Fruit fly (Drosophila melanogaster) whole organism, embryonic: ENCODE measurements around the gene H2.0.

Experiments
- Blimp-1 ChIP-seq: fragments of 200-800 bp; sonication (Bioruptor generic); optimal IDR thresholded peaks from 3 replicates; lab custom pipeline; 2018; ENCODE audit warnings: missing biosample characterization, missing genetic modification characterization, mild to moderate bottlenecking, moderate library complexity, missing genetic modification reagents
- CG10979 ChIP-seq: fragments of 200-800 bp; sonication (Bioruptor generic); optimal IDR thresholded peaks from 2 replicates; lab custom pipeline; 2018; ENCODE audit warnings: missing biosample characterization, mild to moderate bottlenecking, missing genetic modification characterization, moderate library complexity
- CG11093 ChIP-seq: fragments of 200-800 bp; sonication (Bioruptor generic); IDR thresholded peaks from 3 replicates; pipeline ENCODE4 v1.3.6; 2022; ENCODE audit warnings: missing biosample characterization, missing genetic modification characterization
- CG11398 ChIP-seq: fragments of 200-800 bp; sonication (Bioruptor generic); optimal IDR thresholded peaks from 2 replicates; lab custom pipeline; 2016; ENCODE audit warnings: missing biosample characterization, missing genetic modification characterization
- CG11456 ChIP-seq: fragments of 200-800 bp; sonication (Bioruptor generic); IDR thresholded peaks from 3 replicates; pipeline ENCODE4 v1.3.6; 2022; ENCODE audit warnings: missing biosample characterization, missing genetic modification characterization
- CG13775 ChIP-seq: fragments of 200-800 bp; sonication (Bioruptor generic); optimal IDR thresholded peaks from 3 replicates; lab custom pipeline; 2017; ENCODE audit warnings: missing biosample characterization, mild to moderate bottlenecking, missing genetic modification characterization
- CG14441 ChIP-seq: fragments of 200-800 bp; sonication (Bioruptor generic); IDR thresholded peaks from 2 replicates; pipeline ENCODE4 v1.3.6; 2022; ENCODE audit warnings: missing biosample characterization, missing genetic modification characterization
- CG14710 ChIP-seq: fragments of 200-800 bp; sonication (Bioruptor generic); optimal IDR thresholded peaks from 3 replicates; lab custom pipeline; 2019; ENCODE audit warnings: missing biosample characterization, mild to moderate bottlenecking, missing genetic modification characterization, moderate library complexity
- CG15514 ChIP-seq: fragments of 200-800 bp; sonication (Bioruptor generic); optimal IDR thresholded peaks from 3 replicates; lab custom pipeline; 2017; ENCODE audit warnings: missing biosample characterization, missing genetic modification characterization, mild to moderate bottlenecking, moderate library complexity, missing genetic modification reagents
- CG1647 ChIP-seq: fragments of 200-800 bp; sonication (Bioruptor generic); optimal IDR thresholded peaks from 3 replicates; lab custom pipeline; 2016; ENCODE audit warnings: missing biosample characterization, missing genetic modification characterization
- CG17328 ChIP-seq: fragments of 200-800 bp; sonication (Bioruptor generic); IDR thresholded peaks from 2 replicates; pipeline ENCODE4 v1.3.6; 2022; ENCODE audit warnings: missing biosample characterization, missing genetic modification characterization
- CG18764 ChIP-seq: fragments of 200-800 bp; sonication (Bioruptor generic); optimal IDR thresholded peaks from 3 replicates; lab custom pipeline; 2016; ENCODE audit warnings: missing biosample characterization, missing genetic modification characterization
- CG2678 ChIP-seq: fragments of 200-800 bp; sonication (Bioruptor generic); optimal IDR thresholded peaks from 3 replicates; lab custom pipeline; 2019; ENCODE audit warnings: missing biosample characterization, mild to moderate bottlenecking, missing genetic modification characterization, moderate library complexity
- CG30403 ChIP-seq: fragments of 200-800 bp; sonication (Bioruptor generic); optimal IDR thresholded peaks from 3 replicates; lab custom pipeline; 2016; ENCODE audit warnings: missing biosample characterization, missing genetic modification characterization
- CG31224 ChIP-seq: fragments of 200-800 bp; sonication (Bioruptor generic); IDR thresholded peaks from 2 replicates; pipeline ENCODE4 v1.3.6; 2022; ENCODE audit warnings: missing biosample characterization, missing genetic modification characterization
- CG3838 ChIP-seq: fragments of 200-800 bp; sonication (Bioruptor generic); optimal IDR thresholded peaks from 3 replicates; lab custom pipeline; 2016; ENCODE audit warnings: missing biosample characterization, missing genetic modification characterization
- CG3847 ChIP-seq: fragments of 200-800 bp; sonication (Bioruptor generic); IDR thresholded peaks from 2 replicates; pipeline ENCODE4 v1.3.6; 2022; ENCODE audit warnings: missing biosample characterization, missing genetic modification characterization
- CG7786 ChIP-seq: fragments of 200-800 bp; sonication (Bioruptor generic); optimal IDR thresholded peaks from 2 replicates; lab custom pipeline; 2016; ENCODE audit warnings: missing biosample characterization, missing genetic modification characterization
- Chrac-16 ChIP-seq: fragments of 200-800 bp; sonication (Bioruptor generic); optimal IDR thresholded peaks from 3 replicates; lab custom pipeline; 2016; ENCODE audit warnings: missing biosample characterization, missing genetic modification characterization
- Dad ChIP-seq: fragments of 200-800 bp; sonication (Bioruptor generic); optimal IDR thresholded peaks from 3 replicates; lab custom pipeline; 2016; ENCODE audit warnings: missing biosample characterization, missing genetic modification characterization
- E2f1 ChIP-seq: fragments of 200-800 bp; sonication (Bioruptor generic); IDR thresholded peaks from 2 replicates; pipeline ENCODE4 v1.3.6; 2022; ENCODE audit warnings: missing biosample characterization, missing genetic modification characterization
- H2.0 ChIP-seq: fragments of 200-800 bp; sonication (Bioruptor generic); IDR thresholded peaks from 2 replicates; pipeline ENCODE4 v1.3.6; 2022; ENCODE audit warnings: missing biosample characterization, missing genetic modification characterization
- HLH3B ChIP-seq: fragments of 200-800 bp; sonication (Bioruptor generic); IDR thresholded peaks from 2 replicates; pipeline ENCODE4 v1.3.6; 2022; ENCODE audit warnings: missing biosample characterization, missing genetic modification characterization
- Hr51 ChIP-seq, 2 experiments: fragments of 200-800 bp; sonication (Bioruptor generic); optimal IDR thresholded peaks; 2 replicates in 1 of 2; 3 replicates in 1 of 2; lab custom pipeline; 2016 to 2018; ENCODE audit warnings: missing biosample characterization in 2 of 2, missing genetic modification characterization in 2 of 2, mild to moderate bottlenecking in 1 of 2, moderate library complexity in 1 of 2
- Lim3 ChIP-seq: fragments of 200-800 bp; sonication (Bioruptor generic); IDR thresholded peaks from 2 replicates; pipeline ENCODE4 v1.3.6; 2022; ENCODE audit warnings: missing biosample characterization, missing genetic modification characterization
- Med ChIP-seq: fragments of 200-800 bp; sonication (Bioruptor generic); peaks from one replicate; lab custom pipeline; 2016; ENCODE audit warnings: missing biosample characterization, missing genetic modification characterization, mild to moderate bottlenecking, inconsistent platforms, moderate library complexity
- Opbp ChIP-seq: fragments of 200-800 bp; sonication (Bioruptor generic); IDR thresholded peaks from 3 replicates; pipeline ENCODE4 v1.3.6; 2022; ENCODE audit warnings: missing biosample characterization, missing genetic modification characterization; ENCODE audit not compliant: partially characterized antibody
- PHDP ChIP-seq: fragments of 200-800 bp; sonication (Bioruptor generic); optimal IDR thresholded peaks from 3 replicates; lab custom pipeline; 2018; ENCODE audit warnings: missing biosample characterization, mild to moderate bottlenecking, missing genetic modification characterization, moderate library complexity
- Ssrp ChIP-seq: fragments of 200-800 bp; sonication (Bioruptor generic); optimal IDR thresholded peaks from 2 replicates; lab custom pipeline; 2018; ENCODE audit warnings: missing biosample characterization, mild to moderate bottlenecking, missing genetic modification characterization, moderate library complexity
- Taf1 ChIP-seq: fragments of 200-800 bp; sonication (Bioruptor generic); IDR thresholded peaks from 2 replicates; pipeline ENCODE4 v1.3.6; 2022; ENCODE audit warnings: missing biosample characterization, missing genetic modification characterization
- Trl ChIP-seq, 3 experiments: fragments of >200 bp in 2 of 3; fragments of 200-800 bp in 1 of 3; sonication (Bioruptor generic) in 1 of 3; optimal IDR thresholded peaks; 2 replicates in 1 of 3; 3 replicates in 2 of 3; lab custom pipeline; 2016 to 2017; ENCODE audit warnings: missing biosample characterization in 1 of 3, missing genetic modification characterization in 1 of 3
- Xrp1 ChIP-seq: fragments of 200-800 bp; sonication (Bioruptor generic); IDR thresholded peaks from 2 replicates; pipeline ENCODE4 v1.3.6; 2022; ENCODE audit warnings: missing biosample characterization, missing genetic modification characterization
- aop ChIP-seq: fragments of 200-800 bp; sonication (Bioruptor generic); IDR thresholded peaks from 2 replicates; pipeline ENCODE4 v1.3.6; 2022; ENCODE audit warnings: missing biosample characterization, missing genetic modification characterization
- bsh ChIP-seq, 2 experiments: fragments of 200-800 bp; sonication (Bioruptor generic); optimal IDR thresholded peaks; 2 replicates each; lab custom pipeline; 2017 to 2018; ENCODE audit warnings: mild to moderate bottlenecking in 2 of 2, missing biosample characterization in 2 of 2, missing genetic modification characterization in 2 of 2, moderate library complexity in 1 of 2
- chif ChIP-seq, 2 experiments: fragments of 200-800 bp; sonication (Bioruptor generic); optimal IDR thresholded peaks; 3 replicates each; lab custom pipeline; 2016; ENCODE audit warnings: missing biosample characterization in 2 of 2, missing genetic modification characterization in 2 of 2
- danr ChIP-seq: fragments of 200-800 bp; sonication (Bioruptor generic); IDR thresholded peaks from 2 replicates; pipeline ENCODE4 v1.3.6; 2022; ENCODE audit warnings: missing biosample characterization, missing genetic modification characterization
- ems ChIP-seq: fragments of 200-800 bp; sonication (Bioruptor generic); optimal IDR thresholded peaks from 3 replicates; lab custom pipeline; 2016; ENCODE audit warnings: missing biosample characterization, missing genetic modification characterization
- fd3F ChIP-seq: fragments of 200-800 bp; sonication (Bioruptor generic); optimal IDR thresholded peaks from 2 replicates; lab custom pipeline; 2018; ENCODE audit warnings: missing biosample characterization, mild to moderate bottlenecking, missing genetic modification characterization, moderate library complexity
- fu2 ChIP-seq: fragments of 200-800 bp; sonication (Bioruptor generic); optimal IDR thresholded peaks from 2 replicates; lab custom pipeline; 2016; ENCODE audit warnings: missing biosample characterization, missing genetic modification characterization
- grau ChIP-seq: fragments of 200-800 bp; optimal IDR thresholded peaks from 3 replicates; lab custom pipeline; 2019; ENCODE audit warnings: missing biosample characterization, mild to moderate bottlenecking, missing genetic modification characterization, moderate library complexity
- gt ChIP-seq: fragments of 200-800 bp; sonication (Bioruptor generic); IDR thresholded peaks from 2 replicates; pipeline ENCODE4 v1.3.6; 2022; ENCODE audit warnings: missing biosample characterization, missing genetic modification characterization
- ham ChIP-seq: fragments of 200-800 bp; sonication (Bioruptor generic); IDR thresholded peaks from 2 replicates; pipeline ENCODE4 v1.3.6; 2022; ENCODE audit warnings: missing biosample characterization, missing genetic modification characterization
- lmd ChIP-seq: fragments of 200-800 bp; sonication (Bioruptor generic); IDR thresholded peaks from 2 replicates; pipeline ENCODE4 v1.3.6; 2022; ENCODE audit warnings: missing biosample characterization, missing genetic modification characterization
- oc ChIP-seq: fragments of 200-800 bp; sonication (Bioruptor generic); optimal IDR thresholded peaks from 2 replicates; lab custom pipeline; 2018; ENCODE audit warnings: missing biosample characterization, mild to moderate bottlenecking, missing genetic modification characterization, moderate library complexity
- peb ChIP-seq: fragments of 200-800 bp; sonication (Bioruptor generic); IDR thresholded peaks from 2 replicates; pipeline ENCODE4 v1.3.6; 2022; ENCODE audit warnings: missing biosample characterization, missing genetic modification characterization
- repo ChIP-seq: fragments of 200-800 bp; sonication (Bioruptor generic); optimal IDR thresholded peaks from 2 replicates; lab custom pipeline; 2016; ENCODE audit warnings: missing biosample characterization, missing genetic modification characterization
- rib ChIP-seq: fragments of 200-800 bp; sonication (Bioruptor generic); IDR thresholded peaks from 2 replicates; pipeline ENCODE4 v1.3.6; 2022; ENCODE audit warnings: missing biosample characterization, missing genetic modification characterization
- seq ChIP-seq: fragments of 200-800 bp; sonication (Bioruptor generic); IDR thresholded peaks from 2 replicates; pipeline ENCODE4 v1.3.6; 2022; ENCODE audit warnings: missing biosample characterization, missing genetic modification characterization
- sisA ChIP-seq: fragments of 200-800 bp; sonication (Bioruptor generic); IDR thresholded peaks from 2 replicates; pipeline ENCODE4 v1.3.6; 2022; ENCODE audit warnings: missing biosample characterization, missing genetic modification characterization
- ssp ChIP-seq: fragments of 200-800 bp; sonication (Bioruptor generic); IDR thresholded peaks from 2 replicates; pipeline ENCODE4 v1.3.6; 2022; ENCODE audit warnings: missing biosample characterization, missing genetic modification characterization

The H2.0 gene

DNA sequence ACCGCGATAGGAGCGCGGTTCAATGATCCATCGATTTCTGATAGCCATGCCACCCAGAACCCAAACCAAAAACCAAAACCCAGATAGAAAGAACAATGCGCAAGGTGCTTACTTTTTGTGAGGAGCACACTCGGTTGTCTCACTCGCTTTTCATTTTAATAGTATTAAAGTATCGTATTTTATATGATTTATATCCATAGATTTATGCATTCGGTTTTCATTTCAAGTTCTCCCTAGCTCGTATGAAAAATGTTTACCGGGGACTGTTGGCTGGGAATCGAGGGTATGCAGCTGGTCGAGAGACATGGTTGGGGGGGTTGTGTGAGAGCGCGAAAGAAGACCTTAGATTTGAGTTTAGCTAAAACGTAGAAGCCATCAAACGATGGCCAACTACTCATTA lies 47.2 kb downstream of the H2.0 start (continued):
- TF ChIP-seq CG13775 (GFP tag; lab: Kevin White, UChicago), result peak; percentile 21
- peak; percentile 2 for TF ChIP-seq Ssrp (tag; lab: Kevin White, UChicago)
- peak; percentile 12; the same call in 1 of the 2 replicates for TF ChIP-seq H2.0 (GFP tag; lab: Robert Waterston, UW)
- TF ChIP-seq CG7786, result no peak
- no peak for TF ChIP-seq CG3838 (GFP tag; lab: Kevin White, UChicago)
- no peak for TF ChIP-seq repo (GFP tag; lab: Kevin White, UChicago)
- TF ChIP-seq CG11456 (GFP tag; lab: Robert Waterston, UW), result peak; percentile 66; the same call in 2 of the 3 replicates
- no peak for TF ChIP-seq Lim3
- peak in 1 of 2 experiments; percentile 59 for TF ChIP-seq bsh (GFP tag; optimal IDR thresholded peaks at IDR 0.05; lab: Kevin White, UChicago)
- TF ChIP-seq Hr51 (GFP tag; optimal IDR thresholded peaks at IDR 0.05; lab: Kevin White, UChicago), result peak; percentile 7 to 54
- TF ChIP-seq Chrac-16 (GFP tag; lab: Kevin White, UChicago), result peak; percentile 4
- TF ChIP-seq aop (GFP tag; lab: Robert Waterston, UW), result no peak
- 0 out of 2 replicates have a peak, but pooled peaks have one; percentile 43 for TF ChIP-seq Xrp1 (GFP tag; lab: Robert Waterston, UW)
- TF ChIP-seq fu2 (GFP tag; lab: Kevin White, UChicago), result no peak
- peak; percentile 23 for TF ChIP-seq PHDP
- peak; percentile 13 for TF ChIP-seq oc (tag; lab: Kevin White, UChicago)
- peak; percentile 53 for TF ChIP-seq grau (tag; lab: Kevin White, UChicago)
- TF ChIP-seq rib (GFP tag; lab: Robert Waterston, UW), result no peak
- TF ChIP-seq ham (GFP tag; lab: Robert Waterston, UW), result no peak
- peak; percentile 45; the same call in 1 of the 2 replicates for TF ChIP-seq CG14441
- TF ChIP-seq CG11093, result 0 out of 3 replicates have a peak, but pooled peaks have one; percentile 31
- TF ChIP-seq CG31224 (GFP tag; lab: Robert Waterston, UW), result 0 out of 2 replicates have a peak, but pooled peaks have one; percentile 11
- peak; percentile 77 for TF ChIP-seq lmd (GFP tag; lab: Robert Waterston, UW)
- TF ChIP-seq CG18764 (GFP tag; lab: Kevin White, UChicago), result no peak
- TF ChIP-seq CG15514, result peak; percentile 2
- peak; percentile 91 for TF ChIP-seq Med (GFP tag; lab: Kevin White, UChicago)
- no peak for TF ChIP-seq CG11398
- peak; percentile 37; the same call in 1 of the 2 replicates for TF ChIP-seq ssp (GFP tag; lab: Robert Waterston, UW)
- TF ChIP-seq ems (GFP tag; lab: Kevin White, UChicago), result peak; percentile 50
- peak; percentile 42 for TF ChIP-seq fd3F (GFP tag; lab: Kevin White, UChicago)
- peak; percentile 40; the same call in 1 of the 2 replicates for TF ChIP-seq Taf1
- TF ChIP-seq seq (GFP tag; lab: Robert Waterston, UW), result peak; percentile 63
- TF ChIP-seq sisA (GFP tag; lab: Robert Waterston, UW), result peak; percentile 52; the same call in 1 of the 2 replicates
- TF ChIP-seq E2f1, result peak; percentile 38; the same call in 1 of the 2 replicates
- peak; percentile 41; the same call in 1 of the 2 replicates for TF ChIP-seq CG17328
- TF ChIP-seq danr, result peak; percentile 22; the same call in 1 of the 2 replicates
- TF ChIP-seq gt, result no peak
- TF ChIP-seq CG10979 (tag; lab: Kevin White, UChicago), result peak; percentile 16
- TF ChIP-seq CG3847 (GFP tag; lab: Robert Waterston, UW), result peak; percentile 40; the same call in 1 of the 2 replicates
- TF ChIP-seq CG30403 (GFP tag; lab: Kevin White, UChicago), result peak; percentile 56
- TF ChIP-seq CG2678 (tag; lab: Kevin White, UChicago), result peak; percentile 34
- 0 out of 2 replicates have a peak, but pooled peaks have one; percentile 13 for TF ChIP-seq peb
- peak; percentile 25 for TF ChIP-seq Dad
- TF ChIP-seq HLH3B (GFP tag; lab: Robert Waterston, UW), result peak; percentile 26; the same call in 1 of the 2 replicates
- peak; percentile 33 for TF ChIP-seq CG1647 (GFP tag; lab: Kevin White, UChicago)
- no peak for TF ChIP-seq Trl (optimal IDR thresholded peaks at IDR 0.05; lab: Kevin White, UChicago)
- TF ChIP-seq Trl (GFP tag; optimal IDR thresholded peaks at IDR 0.05; lab: Kevin White, UChicago), result no peak
- no peak for TF ChIP-seq Opbp (GFP tag; lab: Robert Waterston, UW)
- TF ChIP-seq Blimp-1 (GFP tag; lab: Kevin White, UChicago), result peak; percentile 43
- peak in 1 of 2 experiments; percentile 40 for TF ChIP-seq chif (GFP tag; optimal IDR thresholded peaks at IDR 0.05; lab: Kevin White, UChicago)
- no peak for TF ChIP-seq CG14710 (tag; lab: Kevin White, UChicago)
